Worm (Caenorhabditis elegans) whole organism, late embryonic: ENCODE data around the gene dhrr-1.

Experiments
- ahr-1 ChIP-seq: sonication (generic microtip); optimal IDR thresholded peaks from 2 replicates; lab custom pipeline; 2016; ENCODE audit warnings: missing genetic modification characterization, missing compliant biosample characterization
- ceh-9 ChIP-seq: sonication (generic microtip); optimal IDR thresholded peaks from 2 replicates; lab custom pipeline; 2016; ENCODE audit warnings: mild to moderate bottlenecking, missing genetic modification characterization, inconsistent platforms, missing compliant biosample characterization
- fkh-10 ChIP-seq: fragments of 150-350 bp; optimal IDR thresholded peaks from 2 replicates; lab custom pipeline; 2014; ENCODE audit warnings: missing biosample characterization, missing genetic modification reagents, missing genetic modification characterization
- pha-4 ChIP-seq: fragments of 150-350 bp; optimal IDR thresholded peaks from 2 replicates; lab custom pipeline; 2018; ENCODE audit warnings: missing biosample characterization, missing genetic modification reagents, missing genetic modification characterization

- TF ChIP-seq fkh-10 (no peak), pha-4 (tag; lab: Kevin White, UChicago) (no peak), ceh-9 (tag; lab: Kevin White, UChicago) (no peak), ahr-1 (tag; lab: Kevin White, UChicago) (no peak)
Measured at ce11 chrIII:8988061-8988460, 43.6 kb downstream of the dhrr-1 start.
